Worm (Caenorhabditis elegans): Measurements from ENCODE around the gene srh-159.

- TF ChIP-seq dao-5 (tag; optimal IDR thresholded peaks at IDR 0.05) (no peak), him-1 (tag; optimal IDR thresholded peaks at IDR 0.05) (no peak), W03F9.2 (tag; optimal IDR thresholded peaks at IDR 0.05) (no peak)
These were observed 24.3 kb downstream of the srh-159 start for ce11 chrV:17206469-17206868.

Data from whole organism, L4/young adult.